Worm (Caenorhabditis elegans) whole organism, L1 larva: Measurements from ENCODE around the gene C14F11.7.

ENCODE experiments used
- ceh-8 ChIP-seq: fragments of 200-800 bp; sonication (Bioruptor generic); optimal IDR thresholded peaks from 2 replicates; lab custom pipeline; 2018; ENCODE audit warnings: mild to moderate bottlenecking, missing genetic modification characterization, moderate library complexity, missing compliant biosample characterization
- lin-13 ChIP-seq: fragments of 150-350 bp; optimal IDR thresholded peaks from 2 replicates; lab custom pipeline; 2014; ENCODE audit warnings: missing biosample characterization, missing genetic modification reagents, missing genetic modification characterization
- nhr-90 ChIP-seq: sonication (generic microtip); optimal IDR thresholded peaks from 2 replicates; lab custom pipeline; 2016; ENCODE audit warnings: mild to moderate bottlenecking, missing genetic modification characterization, missing compliant biosample characterization; ENCODE audit not compliant: poor library complexity
- sptf-1 ChIP-seq: fragments of 150-350 bp; optimal IDR thresholded peaks from 2 replicates; lab custom pipeline; 2014; ENCODE audit warnings: missing biosample characterization, missing genetic modification characterization
- unc-62 ChIP-seq: fragments of 150-350 bp; optimal IDR thresholded peaks from 2 replicates; lab custom pipeline; 2014; ENCODE audit warnings: missing biosample characterization, missing genetic modification reagents, missing genetic modification characterization

ce11 chrX:6221097-6221496 is 12.7 kb upstream of the C14F11.7 start:
- no peak for TF ChIP-seq ceh-8 (GFP tag; lab: Kevin White, UChicago)
- no peak for TF ChIP-seq lin-13 (GFP tag; lab: Kevin White, UChicago)
- TF ChIP-seq nhr-90 (tag; lab: Kevin White, UChicago) = no peak
- no peak for TF ChIP-seq unc-62 (GFP tag; lab: Kevin White, UChicago)
- no peak for TF ChIP-seq sptf-1 (tag; lab: Kevin White, UChicago)
